Worm (Caenorhabditis elegans) whole organism, L1 larva: ENCODE results near the gene hsd-2.

ENCODE experiments used
- ces-1 ChIP-seq: fragments of 150-350 bp; optimal IDR thresholded peaks from 2 replicates; lab custom pipeline; 2014; ENCODE audit warnings: missing biosample characterization, missing genetic modification reagents, missing genetic modification characterization
- egl-27 ChIP-seq, 2 experiments: fragments of 150-350 bp in 1 of 2; sonication (generic microtip); optimal IDR thresholded peaks; 3 replicates each; lab custom pipeline; 2017 to 2018; ENCODE audit warnings: missing biosample characterization in 2 of 2, missing genetic modification characterization in 2 of 2, missing genetic modification reagents in 2 of 2
- elt-3 ChIP-seq, 6 experiments: fragments of 150-350 bp in 1 of 6; sonication (generic microtip); optimal IDR thresholded peaks; 2 replicates each; lab custom pipeline; 2017 to 2018; ENCODE audit warnings: missing biosample characterization in 6 of 6, missing genetic modification characterization in 6 of 6, inconsistent platforms in 1 of 6
- fkh-10 ChIP-seq: sonication (generic microtip); optimal IDR thresholded peaks from 2 replicates; lab custom pipeline; 2017; ENCODE audit warnings: missing biosample characterization, missing genetic modification reagents, missing genetic modification characterization
- irx-1 ChIP-seq: sonication (generic microtip); optimal IDR thresholded peaks from 2 replicates; lab custom pipeline; 2016; ENCODE audit warnings: missing genetic modification characterization, missing compliant biosample characterization
- lin-13 ChIP-seq: fragments of 150-350 bp; optimal IDR thresholded peaks from 2 replicates; lab custom pipeline; 2014; ENCODE audit warnings: missing biosample characterization, missing genetic modification reagents, missing genetic modification characterization
- lin-14 ChIP-seq: fragments of 200-800 bp; sonication (Bioruptor generic); optimal IDR thresholded peaks from 2 replicates; lab custom pipeline; 2018; ENCODE audit warnings: mild to moderate bottlenecking, missing genetic modification characterization, moderate library complexity, missing compliant biosample characterization
- lin-15B ChIP-seq: fragments of 150-350 bp; sonication (generic microtip); optimal IDR thresholded peaks from 3 replicates; lab custom pipeline; 2014; ENCODE audit warnings: missing biosample characterization, missing genetic modification characterization
- nhr-237 ChIP-seq: fragments of 150-350 bp; optimal IDR thresholded peaks from 2 replicates; lab custom pipeline; 2014; ENCODE audit warnings: missing biosample characterization, missing genetic modification characterization
- sox-4 ChIP-seq: sonication (generic microtip); optimal IDR thresholded peaks from 2 replicates; lab custom pipeline; 2016; ENCODE audit warnings: missing genetic modification characterization, missing compliant biosample characterization
- tbx-2 ChIP-seq: sonication (generic microtip); optimal IDR thresholded peaks from 2 replicates; lab custom pipeline; 2016; ENCODE audit warnings: missing genetic modification characterization, missing compliant biosample characterization
- vab-15 ChIP-seq: sonication (generic microtip); optimal IDR thresholded peaks from 2 replicates; lab custom pipeline; 2017; ENCODE audit warnings: missing genotype, mild to moderate bottlenecking, missing genetic modification characterization, missing compliant biosample characterization
- zip-4 ChIP-seq: fragments of 200-800 bp; sonication (Bioruptor generic); optimal IDR thresholded peaks from 2 replicates; lab custom pipeline; 2018; ENCODE audit warnings: mild to moderate bottlenecking, missing genetic modification characterization, moderate library complexity, missing compliant biosample characterization

DNA sequence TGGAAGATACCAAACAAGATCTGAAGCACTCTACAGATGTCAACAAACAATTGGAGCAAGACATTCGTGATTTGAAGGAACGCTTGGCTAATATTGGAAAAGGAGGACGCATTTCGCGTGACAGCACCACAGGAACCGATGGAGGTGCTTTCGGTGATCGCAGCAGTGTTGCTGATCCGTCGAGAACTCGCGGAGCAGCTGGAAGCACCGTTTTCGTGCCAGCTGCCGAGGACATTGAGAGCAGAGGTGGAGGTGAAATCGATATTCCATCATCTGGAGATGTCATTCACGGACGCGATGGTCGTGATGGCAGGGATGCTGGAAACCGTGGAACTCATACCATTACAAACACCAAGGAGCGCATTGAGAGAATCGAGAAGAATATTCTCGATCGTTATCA lies 17.4 kb upstream of the hsd-2 start:
- TF ChIP-seq ces-1 (GFP tag; lab: Kevin White, UChicago) (no peak), egl-27 (tag; optimal IDR thresholded peaks at IDR 0.05; lab: Kevin White, UChicago) (no peak), tbx-2 (tag; lab: Kevin White, UChicago) (no peak), sox-4 (no peak), irx-1 (tag; lab: Kevin White, UChicago) (no peak), vab-15 (tag; lab: Kevin White, UChicago) (no peak), zip-4 (GFP tag; lab: Kevin White, UChicago) (no peak), nhr-237 (no peak), lin-15B (tag; lab: Kevin White, UChicago) (no peak), lin-14 (no peak), lin-13 (GFP tag; lab: Kevin White, UChicago) (no peak), fkh-10 (GFP tag; lab: Kevin White, UChicago) (no peak), elt-3 (tag; optimal IDR thresholded peaks at IDR 0.05; lab: Kevin White, UChicago) (no peak)
